Worm (Caenorhabditis elegans): ENCODE data around the gene zig-3.

Gene zig-3

ce11 chrX:7886200-7886599 is 44.4 kb upstream of the zig-3 start:
- TF ChIP-seq F13H6.1 (tag; optimal IDR thresholded peaks at IDR 0.05) (no peak), unc-86 (tag; optimal IDR thresholded peaks at IDR 0.05) (no peak), fkh-6 (tag; optimal IDR thresholded peaks at IDR 0.05) (no peak), pha-2 (tag; optimal IDR thresholded peaks at IDR 0.05) (no peak), nhr-232 (tag; optimal IDR thresholded peaks at IDR 0.05) (no peak), K02D7.2 (tag; optimal IDR thresholded peaks at IDR 0.05) (no peak), sox-4 (tag; optimal IDR thresholded peaks at IDR 0.05) (no peak), ceh-48 (tag; optimal IDR thresholded peaks at IDR 0.05) (no peak), sdc-2 (tag; optimal IDR thresholded peaks at IDR 0.05) (no peak), ceh-6 (GFP tag; optimal IDR thresholded peaks at IDR 0.05) (no peak), pqm-1 (tag; optimal IDR thresholded peaks at IDR 0.05) (no peak), ceh-22 (tag; optimal IDR thresholded peaks at IDR 0.05) (no peak), lim-6 (tag; optimal IDR thresholded peaks at IDR 0.05) (no peak), fkh-10 (GFP tag; optimal IDR thresholded peaks at IDR 0.05) (no peak), lin-11 (tag; optimal IDR thresholded peaks at IDR 0.05) (no peak), syd-9 (tag; optimal IDR thresholded peaks at IDR 0.05) (no peak), tbx-2 (tag; optimal IDR thresholded peaks at IDR 0.05) (no peak), pat-9 (tag; optimal IDR thresholded peaks at IDR 0.05) (no peak)

ce11 chrX:7888915-7889314 is 41.6 kb upstream of the zig-3 start, which contains the start of gene C39D10.2:
TSS of gene C39D10.2 (plus strand) at chrX:7889215.
- TF ChIP-seq ceh-48 (tag; optimal IDR thresholded peaks at IDR 0.05) (no peak), ceh-18 (tag; optimal IDR thresholded peaks at IDR 0.05) (no peak), sox-4 (tag; optimal IDR thresholded peaks at IDR 0.05) (no peak), C08G9.2 (tag; optimal IDR thresholded peaks at IDR 0.05) (no peak), ceh-31 (tag; optimal IDR thresholded peaks at IDR 0.05) (no peak), pax-1 (tag; optimal IDR thresholded peaks at IDR 0.05) (no peak), hlh-15 (tag; optimal IDR thresholded peaks at IDR 0.05) (no peak), tbx-7 (tag; optimal IDR thresholded peaks at IDR 0.05) (no peak), npax-4 (tag; optimal IDR thresholded peaks at IDR 0.05) (no peak), elt-4 (tag; optimal IDR thresholded peaks at IDR 0.05) (no peak), madf-2 (tag; optimal IDR thresholded peaks at IDR 0.05) (no peak), ama-1 (optimal IDR thresholded peaks at IDR 0.05) (no peak), pag-3 (tag; optimal IDR thresholded peaks at IDR 0.05; ENCODE audit: borderline replicate concordance) (no peak), pat-9 (tag; optimal IDR thresholded peaks at IDR 0.05) (no peak), ref-2 (tag; optimal IDR thresholded peaks at IDR 0.05) (no peak)

DNA sequence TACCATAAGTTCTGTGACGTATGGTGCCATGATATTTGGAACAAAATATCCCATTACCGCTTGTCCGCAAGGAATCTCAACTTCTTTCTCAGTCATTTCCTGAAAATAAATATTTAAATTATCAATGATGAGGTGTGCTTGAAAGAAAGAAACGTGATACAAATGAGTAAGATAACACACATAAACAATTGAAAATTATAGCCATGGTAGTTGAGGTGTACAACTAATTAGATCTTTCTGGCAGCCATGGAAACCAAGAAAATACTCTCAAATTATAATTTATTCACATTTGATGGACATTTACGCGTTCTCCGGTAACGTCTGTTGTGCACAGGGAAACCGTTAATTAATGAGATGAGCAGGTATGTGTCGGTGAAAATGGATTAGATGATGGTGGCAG is 38.3 kb upstream of the zig-3 start, which contains the start of gene C39D10.5:
Gene C39D10.5, minus strand, starts transcription at position 101 of the 400 bp plus-strand sequence.
- TF ChIP-seq ceh-19 (GFP tag; optimal IDR thresholded peaks at IDR 0.05) (no peak), ceh-22 (tag; optimal IDR thresholded peaks at IDR 0.05) (no peak), hlh-13 (GFP tag; optimal IDR thresholded peaks at IDR 0.05) (no peak), elt-2 (tag; optimal IDR thresholded peaks at IDR 0.05) (no peak), pqm-1 (tag; optimal IDR thresholded peaks at IDR 0.05) (no peak)

DNA sequence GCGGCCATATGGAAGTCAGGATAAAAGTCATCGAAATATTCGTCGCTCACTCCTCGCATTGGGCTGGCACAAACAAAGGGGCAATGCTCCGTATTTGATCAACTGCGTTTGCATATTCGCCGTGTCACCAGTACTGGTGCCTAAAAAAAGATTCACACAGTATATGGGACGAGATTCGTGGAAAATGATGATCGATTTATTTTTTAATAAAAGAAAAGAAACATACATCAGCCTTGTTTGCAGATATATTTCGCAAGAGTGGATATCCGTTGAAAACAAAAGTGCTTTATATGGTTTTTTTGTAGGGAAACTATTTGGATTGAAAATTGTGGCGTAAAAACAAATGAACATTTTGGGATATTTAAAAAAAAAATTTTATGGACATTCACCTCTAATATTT is 32.9 kb upstream of the zig-3 start, which contains the start of gene latd-1:
Gene latd-1, minus strand, starts transcription at position 101 of the 400 bp plus-strand sequence.
- no peak for TF ChIP-seq Y22D7AL.16 (tag; optimal IDR thresholded peaks at IDR 0.05)
- TF ChIP-seq ref-2 (tag; optimal IDR thresholded peaks at IDR 0.05): no peak
- TF ChIP-seq sdc-2 (tag; optimal IDR thresholded peaks at IDR 0.05): no peak
- no peak for TF ChIP-seq lim-6 (tag; optimal IDR thresholded peaks at IDR 0.05)
- no peak for TF ChIP-seq ceh-31 (tag; optimal IDR thresholded peaks at IDR 0.05)
- no peak for TF ChIP-seq T23F11.4 (GFP tag; optimal IDR thresholded peaks at IDR 0.05)
- TF ChIP-seq C08G9.2 (tag; optimal IDR thresholded peaks at IDR 0.05): no peak
- no peak for TF ChIP-seq ceh-24 (tag; optimal IDR thresholded peaks at IDR 0.05)
- no peak for TF ChIP-seq pag-3 (tag; optimal IDR thresholded peaks at IDR 0.05; ENCODE audit: borderline replicate concordance)
- TF ChIP-seq ceh-34 (tag; optimal IDR thresholded peaks at IDR 0.05): no peak
- TF ChIP-seq pros-1 (tag; optimal IDR thresholded peaks at IDR 0.05): no peak
- no peak for TF ChIP-seq ceh-22 (tag; optimal IDR thresholded peaks at IDR 0.05)
- TF ChIP-seq ztf-16 (tag; optimal IDR thresholded peaks at IDR 0.05): no peak
- no peak for TF ChIP-seq dmd-4 (tag; optimal IDR thresholded peaks at IDR 0.05; ENCODE audit: borderline replicate concordance)

Data from whole organism, late embryonic.